Worm (Caenorhabditis elegans) whole organism, L4 larva: ENCODE results near the gene H11E01.3.

Experiments
- R02D3.7 ChIP-seq: fragments of 150-350 bp; sonication (generic microtip); optimal IDR thresholded peaks from 3 replicates; lab custom pipeline; 2014; ENCODE audit warnings: missing biosample characterization, missing genetic modification characterization
- ama-1 ChIP-seq: fragments of 150-350 bp; optimal IDR thresholded peaks from 2 replicates; lab custom pipeline; 2014; ENCODE audit warnings: inconsistent platforms, mixed read lengths
- ceh-44 ChIP-seq: fragments of 200-800 bp; sonication (Bioruptor generic); IDR thresholded peaks from 2 replicates; pipeline ENCODE4 v1.3.6; 2022; ENCODE audit warnings: missing genetic modification reagents, missing genetic modification characterization, missing compliant biosample characterization
- jun-1 ChIP-seq: fragments of 150-350 bp; optimal IDR thresholded peaks from 2 replicates; lab custom pipeline; 2014; ENCODE audit warnings: missing biosample characterization, missing genetic modification reagents, missing genetic modification characterization
- lin-13 ChIP-seq: fragments of 150-350 bp; optimal IDR thresholded peaks from 2 replicates; lab custom pipeline; 2014; ENCODE audit warnings: missing biosample characterization, missing genetic modification reagents, missing genetic modification characterization
- lsy-2 ChIP-seq, 2 experiments: fragments of 150-350 bp in 1 of 2; sonication (generic microtip) in 1 of 2; optimal IDR thresholded peaks; 2 replicates each; lab custom pipeline; 2014 to 2017; ENCODE audit warnings: missing biosample characterization in 2 of 2, missing genetic modification characterization in 2 of 2
- mdt-29 ChIP-seq: fragments of 200-800 bp; sonication (Bioruptor generic); IDR thresholded peaks from 2 replicates; pipeline ENCODE4 v1.3.6; 2022; ENCODE audit warnings: missing genetic modification reagents, missing genetic modification characterization, missing compliant biosample characterization
- mep-1 ChIP-seq: fragments of 150-350 bp; sonication (generic microtip); optimal IDR thresholded peaks from 3 replicates; lab custom pipeline; 2014; ENCODE audit warnings: missing biosample characterization, missing genetic modification characterization
- nhr-237 ChIP-seq: sonication (generic microtip); optimal IDR thresholded peaks from 2 replicates; lab custom pipeline; 2017; ENCODE audit warnings: missing biosample characterization, missing genetic modification characterization
- nhr-76 ChIP-seq: fragments of 150-350 bp; optimal IDR thresholded peaks from 2 replicates; lab custom pipeline; 2014; ENCODE audit warnings: missing biosample characterization, missing genetic modification characterization
- pqm-1 ChIP-seq: sonication (generic microtip); optimal IDR thresholded peaks from 2 replicates; lab custom pipeline; 2017; ENCODE audit warnings: missing biosample characterization, missing genetic modification characterization
- unc-62 ChIP-seq, 3 experiments: fragments of 150-350 bp in 1 of 3; sonication (generic microtip); optimal IDR thresholded peaks in 2 of 3; peaks in 1 of 3; 1 replicate in 1 of 3; 2 replicates in 2 of 3; lab custom pipeline; 2014 to 2017; ENCODE audit warnings: missing biosample characterization in 3 of 3, missing genetic modification characterization in 3 of 3, missing genetic modification reagents in 3 of 3, missing genotype in 1 of 3

DNA sequence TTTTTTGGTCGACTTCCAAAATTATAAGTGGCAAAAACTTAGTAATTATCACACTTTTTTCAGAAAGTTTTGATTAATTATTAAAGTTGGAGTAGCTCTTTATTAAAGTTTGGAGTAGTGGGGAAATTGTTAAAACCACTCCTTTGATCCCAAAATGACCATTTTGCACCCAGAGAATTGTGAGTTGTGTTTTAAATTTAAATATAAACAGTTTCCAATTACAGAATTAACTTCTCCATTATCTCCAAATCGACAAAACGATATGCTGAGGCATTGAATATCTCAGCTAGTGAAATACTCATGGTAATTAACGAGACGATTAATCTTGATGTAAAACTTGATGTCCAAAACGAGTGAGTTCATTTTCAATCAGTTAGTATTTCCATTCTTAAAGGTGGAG, 23.1 kb downstream of the H11E01.3 start, which contains the start of gene fbxb-58:
- TF ChIP-seq lin-13 (GFP tag; lab: Kevin White, UChicago) (no peak), nhr-76 (tag; lab: Kevin White, UChicago) (no peak), nhr-237 (no peak), unc-62 (GFP tag; optimal IDR thresholded peaks at IDR 0.05 in 1 of 2; lab: Kevin White, UChicago) (no peak), unc-62 (tag; optimal IDR thresholded peaks at IDR 0.05; lab: Kevin White, UChicago) (no peak), mdt-29 (no peak), pqm-1 (no peak), lsy-2 (tag; optimal IDR thresholded peaks at IDR 0.05; lab: Kevin White, UChicago) (no peak), jun-1 (tag; lab: Kevin White, UChicago) (no peak), ama-1 (no peak), ceh-44 (GFP tag; lab: Robert Waterston, UW) (no peak), R02D3.7 (tag; lab: Kevin White, UChicago) (no peak), mep-1 (no peak)
